Fruit fly (Drosophila melanogaster) whole organism, prepupa: ENCODE data around the gene CG9269.

Source experiments
- CG3032 ChIP-seq: fragments of 200-800 bp; optimal IDR thresholded peaks from 2 replicates; lab custom pipeline; 2019; ENCODE audit warnings: missing biosample characterization, mild to moderate bottlenecking, missing genetic modification characterization, moderate library complexity
- CG31627 ChIP-seq: fragments of 200-800 bp; sonication (Bioruptor generic); optimal IDR thresholded peaks from 3 replicates; lab custom pipeline; 2016; ENCODE audit warnings: missing biosample characterization, missing genetic modification characterization
- CG3919 ChIP-seq: fragments of 200-800 bp; sonication (Bioruptor generic); optimal IDR thresholded peaks from 3 replicates; lab custom pipeline; 2016; ENCODE audit warnings: missing biosample characterization, missing genetic modification characterization
- CG6792 ChIP-seq: fragments of 200-800 bp; sonication (Bioruptor generic); optimal IDR thresholded peaks from 3 replicates; lab custom pipeline; 2016; ENCODE audit warnings: missing biosample characterization, missing genetic modification characterization
- CG6854 ChIP-seq: fragments of 200-800 bp; sonication (Bioruptor generic); optimal IDR thresholded peaks from 2 replicates; lab custom pipeline; 2017; ENCODE audit warnings: missing biosample characterization, mild to moderate bottlenecking, missing genetic modification characterization
- Hr38 ChIP-seq: sonication (Bioruptor generic); optimal IDR thresholded peaks from 2 replicates; lab custom pipeline; 2016; ENCODE audit warnings: missing biosample characterization, missing genetic modification characterization
- Smox ChIP-seq: fragments of 200-800 bp; sonication (Bioruptor generic); optimal IDR thresholded peaks from 3 replicates; lab custom pipeline; 2016; ENCODE audit warnings: missing biosample characterization, missing genetic modification characterization
- fd85E ChIP-seq: fragments of 200-800 bp; sonication (Bioruptor generic); optimal IDR thresholded peaks from 3 replicates; lab custom pipeline; 2016; ENCODE audit warnings: missing biosample characterization, missing genetic modification characterization
- svp ChIP-seq: fragments of 200-800 bp; sonication (Bioruptor generic); peaks from one replicate; lab custom pipeline; 2016; ENCODE audit warnings: missing biosample characterization, missing genetic modification characterization
- topi ChIP-seq: fragments of 200-800 bp; sonication (Bioruptor generic); optimal IDR thresholded peaks from 3 replicates; lab custom pipeline; 2016; ENCODE audit warnings: missing biosample characterization, missing genetic modification characterization
- vri ChIP-seq: fragments of 200-800 bp; sonication (Bioruptor generic); optimal IDR thresholded peaks from 3 replicates; lab custom pipeline; 2016; ENCODE audit warnings: missing biosample characterization, mild to moderate bottlenecking, missing genetic modification characterization

- TF ChIP-seq fd85E (GFP tag; lab: Kevin White, UChicago) (no peak), Smox (GFP tag; lab: Kevin White, UChicago) (no peak), CG3919 (no peak), vri (GFP tag; lab: Kevin White, UChicago) (no peak), topi (GFP tag; lab: Kevin White, UChicago) (no peak), Hr38 (GFP tag; lab: Kevin White, UChicago) (no peak), CG3032 (tag; lab: Kevin White, UChicago) (no peak), CG31627 (GFP tag; lab: Kevin White, UChicago) (no peak), CG6854 (GFP tag; lab: Kevin White, UChicago) (no peak), CG6792 (GFP tag; lab: Kevin White, UChicago) (no peak), svp (GFP tag; lab: Kevin White, UChicago) (no peak)
Observed at dm6 chr3R:13612333-13612732, 3.4 kb upstream of the CG9269 start, which contains the start of gene CG9757.
